Fruit fly (Drosophila melanogaster) whole organism, embryonic: ENCODE measurements around the gene RtcB.

ENCODE experiments used
- CG10431 ChIP-seq: fragments of 200-800 bp; sonication (Bioruptor generic); optimal IDR thresholded peaks from 3 replicates; lab custom pipeline; 2018; ENCODE audit warnings: missing biosample characterization, mild to moderate bottlenecking, missing genetic modification characterization
- CG13296 ChIP-seq: fragments of 200-800 bp; sonication (Bioruptor generic); optimal IDR thresholded peaks from 3 replicates; lab custom pipeline; 2018; ENCODE audit warnings: missing biosample characterization, mild to moderate bottlenecking, missing genetic modification characterization
- CG16779 ChIP-seq: fragments of 200-800 bp; sonication (Bioruptor generic); IDR thresholded peaks from 2 replicates; pipeline ENCODE4 v1.3.6; 2022; ENCODE audit warnings: missing biosample characterization, missing genetic modification characterization
- CG18011 ChIP-seq: fragments of 200-800 bp; sonication (Bioruptor generic); optimal IDR thresholded peaks from 2 replicates; lab custom pipeline; 2017; ENCODE audit warnings: missing biosample characterization, missing genetic modification characterization, mild to moderate bottlenecking, moderate library complexity, missing genotype
- CG2199 ChIP-seq: fragments of 200-800 bp; sonication (Bioruptor generic); IDR thresholded peaks from 3 replicates; pipeline ENCODE4 v1.3.6; 2022; ENCODE audit warnings: missing biosample characterization, missing genetic modification characterization
- CG31388 ChIP-seq: fragments of 200-800 bp; sonication (Bioruptor generic); optimal IDR thresholded peaks from 2 replicates; lab custom pipeline; 2016; ENCODE audit warnings: missing biosample characterization, missing genetic modification characterization
- CG3726 ChIP-seq: fragments of 200-800 bp; sonication (Bioruptor generic); IDR thresholded peaks from 3 replicates; pipeline ENCODE4, ENCODE4 v1.3.6; 2022; ENCODE audit warnings: missing biosample characterization, missing genetic modification characterization
- CG3847 ChIP-seq: fragments of 200-800 bp; sonication (Bioruptor generic); IDR thresholded peaks from 2 replicates; pipeline ENCODE4 v1.3.6; 2022; ENCODE audit warnings: missing biosample characterization, missing genetic modification characterization
- CG4424 ChIP-seq: fragments of 200-800 bp; sonication (Bioruptor generic); optimal IDR thresholded peaks from 3 replicates; lab custom pipeline; 2016; ENCODE audit warnings: missing biosample characterization, missing genetic modification characterization
- CG4854 ChIP-seq: fragments of 200-800 bp; sonication (Bioruptor generic); optimal IDR thresholded peaks from 2 replicates; lab custom pipeline; 2016; ENCODE audit warnings: missing biosample characterization, missing genetic modification characterization, inconsistent platforms
- CG5245 ChIP-seq: fragments of 200-800 bp; sonication (Bioruptor generic); optimal IDR thresholded peaks from 3 replicates; lab custom pipeline; 2016; ENCODE audit warnings: missing biosample characterization, missing genetic modification characterization
- CG6175 ChIP-seq: fragments of 200-800 bp; sonication (Bioruptor generic); IDR thresholded peaks from 3 replicates; pipeline ENCODE4 v1.3.6; 2022; ENCODE audit warnings: missing biosample characterization, missing genetic modification characterization
- CG6272 ChIP-seq: fragments of 200-800 bp; sonication (Bioruptor generic); IDR thresholded peaks from 2 replicates; pipeline ENCODE4 v1.3.6; 2022; ENCODE audit warnings: missing biosample characterization, missing genetic modification characterization
- CG6854 ChIP-seq: fragments of 200-800 bp; sonication (Bioruptor generic); optimal IDR thresholded peaks from 3 replicates; lab custom pipeline; 2017; ENCODE audit warnings: missing biosample characterization, mild to moderate bottlenecking, missing genetic modification characterization
- CG7786 ChIP-seq: fragments of 200-800 bp; sonication (Bioruptor generic); optimal IDR thresholded peaks from 2 replicates; lab custom pipeline; 2016; ENCODE audit warnings: missing biosample characterization, missing genetic modification characterization
- Dfd ChIP-seq, 2 experiments: fragments of >200 bp; optimal IDR thresholded peaks; 2 replicates each; lab custom pipeline; 2017; ENCODE audit warnings: missing biosample characterization in 2 of 2, missing genetic modification characterization in 2 of 2
- Doc3 ChIP-seq: fragments of 200-800 bp; sonication (Bioruptor generic); IDR thresholded peaks from 3 replicates; pipeline ENCODE4 v1.3.6; 2022; ENCODE audit warnings: missing biosample characterization, missing genetic modification characterization; ENCODE audit not compliant: partially characterized antibody
- HLH3B ChIP-seq: fragments of 200-800 bp; sonication (Bioruptor generic); IDR thresholded peaks from 2 replicates; pipeline ENCODE4 v1.3.6; 2022; ENCODE audit warnings: missing biosample characterization, missing genetic modification characterization
- Lim3 ChIP-seq: fragments of 200-800 bp; sonication (Bioruptor generic); IDR thresholded peaks from 2 replicates; pipeline ENCODE4 v1.3.6; 2022; ENCODE audit warnings: missing biosample characterization, missing genetic modification characterization
- Lpt ChIP-seq: fragments of >200 bp; optimal IDR thresholded peaks from 2 replicates; lab custom pipeline; 2018; ENCODE audit warnings: missing biosample characterization, missing genetic modification characterization
- MBD-R2 ChIP-seq: fragments of 200-800 bp; sonication (Bioruptor generic); IDR thresholded peaks from 2 replicates; pipeline ENCODE4 v1.3.6; 2022; ENCODE audit warnings: missing biosample characterization, missing genetic modification characterization
- PHDP ChIP-seq: fragments of 200-800 bp; sonication (Bioruptor generic); optimal IDR thresholded peaks from 3 replicates; lab custom pipeline; 2018; ENCODE audit warnings: missing biosample characterization, mild to moderate bottlenecking, missing genetic modification characterization, moderate library complexity
- Ssrp ChIP-seq: fragments of 200-800 bp; sonication (Bioruptor generic); optimal IDR thresholded peaks from 2 replicates; lab custom pipeline; 2018; ENCODE audit warnings: missing biosample characterization, mild to moderate bottlenecking, missing genetic modification characterization, moderate library complexity
- Xrp1 ChIP-seq: fragments of 200-800 bp; sonication (Bioruptor generic); IDR thresholded peaks from 2 replicates; pipeline ENCODE4 v1.3.6; 2022; ENCODE audit warnings: missing biosample characterization, missing genetic modification characterization
- bab2 ChIP-seq: fragments of 200-800 bp; sonication (Bioruptor generic); optimal IDR thresholded peaks from 2 replicates; lab custom pipeline; 2016; ENCODE audit warnings: missing biosample characterization, missing genetic modification characterization
- bowl ChIP-seq: fragments of 200-800 bp; sonication (Bioruptor generic); IDR thresholded peaks from 2 replicates; pipeline ENCODE4 v1.3.6; 2022; ENCODE audit warnings: missing biosample characterization, missing genetic modification characterization
- cas ChIP-seq: fragments of 200-800 bp; sonication (Bioruptor generic); IDR thresholded peaks from 2 replicates; pipeline ENCODE4 v1.3.6; 2022; ENCODE audit warnings: missing biosample characterization, missing genetic modification characterization
- chn ChIP-seq: fragments of 200-800 bp; sonication (Bioruptor generic); optimal IDR thresholded peaks from 2 replicates; lab custom pipeline; 2016; ENCODE audit warnings: missing biosample characterization, missing genetic modification characterization
- ci ChIP-seq: fragments of 200-800 bp; sonication (Bioruptor generic); IDR thresholded peaks from 3 replicates; pipeline ENCODE4 v1.3.6; 2022; ENCODE audit warnings: missing biosample characterization, missing genetic modification characterization
- dmrt99B ChIP-seq: fragments of 200-800 bp; sonication (Bioruptor generic); optimal IDR thresholded peaks from 2 replicates; lab custom pipeline; 2018; ENCODE audit warnings: missing biosample characterization, mild to moderate bottlenecking, missing genetic modification characterization, moderate library complexity
- en ChIP-seq: fragments of 200-800 bp; sonication (Bioruptor generic); optimal IDR thresholded peaks from 2 replicates; lab custom pipeline; 2016; ENCODE audit warnings: missing biosample characterization, missing genetic modification characterization
- ewg ChIP-seq: fragments of 200-800 bp; sonication (Bioruptor generic); optimal IDR thresholded peaks from 3 replicates; lab custom pipeline; 2017; ENCODE audit warnings: mild to moderate bottlenecking, missing biosample characterization, missing genetic modification reagents, missing genetic modification characterization
- fd102C ChIP-seq: fragments of 200-800 bp; sonication (Bioruptor generic); optimal IDR thresholded peaks from 2 replicates; lab custom pipeline; 2018; ENCODE audit warnings: missing biosample characterization, mild to moderate bottlenecking, missing genetic modification characterization, moderate library complexity
- fd96Cb ChIP-seq: fragments of 200-800 bp; sonication (Bioruptor generic); optimal IDR thresholded peaks from 2 replicates; lab custom pipeline; 2018; ENCODE audit warnings: missing biosample characterization, mild to moderate bottlenecking, missing genetic modification characterization, moderate library complexity
- gcm ChIP-seq: fragments of 200-800 bp; sonication (Bioruptor generic); optimal IDR thresholded peaks from 2 replicates; lab custom pipeline; 2019; ENCODE audit warnings: missing biosample characterization, mild to moderate bottlenecking, missing genetic modification characterization, moderate library complexity
- grn ChIP-seq: fragments of 200-800 bp; sonication (Bioruptor generic); optimal IDR thresholded peaks from 3 replicates; lab custom pipeline; 2017; ENCODE audit warnings: missing biosample characterization, missing genetic modification characterization
- gsb-n ChIP-seq: fragments of 200-800 bp; sonication (Bioruptor generic); optimal IDR thresholded peaks from 3 replicates; lab custom pipeline; 2018; ENCODE audit warnings: missing biosample characterization, mild to moderate bottlenecking, missing genetic modification characterization
- gt ChIP-seq: fragments of 200-800 bp; sonication (Bioruptor generic); IDR thresholded peaks from 2 replicates; pipeline ENCODE4 v1.3.6; 2022; ENCODE audit warnings: missing biosample characterization, missing genetic modification characterization
- klu ChIP-seq: fragments of 200-800 bp; sonication (Bioruptor generic); IDR thresholded peaks from 2 replicates; pipeline ENCODE4 v1.3.6; 2022; ENCODE audit warnings: missing biosample characterization, missing genetic modification characterization
- mirr ChIP-seq: fragments of 200-800 bp; sonication (Bioruptor generic); optimal IDR thresholded peaks from 3 replicates; lab custom pipeline; 2018; ENCODE audit warnings: missing biosample characterization, mild to moderate bottlenecking, missing genetic modification characterization
- odd ChIP-seq: fragments of 200-800 bp; sonication (Bioruptor generic); optimal IDR thresholded peaks from 2 replicates; lab custom pipeline; 2017; ENCODE audit warnings: missing biosample characterization, mild to moderate bottlenecking, missing genetic modification characterization
- org-1 ChIP-seq: fragments of 200-800 bp; sonication (Bioruptor generic); optimal IDR thresholded peaks from 2 replicates; lab custom pipeline; 2017; ENCODE audit warnings: missing biosample characterization, missing genetic modification characterization
- p53 ChIP-seq: fragments of 200-800 bp; sonication (Bioruptor generic); optimal IDR thresholded peaks from 2 replicates; lab custom pipeline; 2016; ENCODE audit warnings: missing biosample characterization, missing genetic modification characterization
- peb ChIP-seq: fragments of 200-800 bp; sonication (Bioruptor generic); IDR thresholded peaks from 2 replicates; pipeline ENCODE4 v1.3.6; 2022; ENCODE audit warnings: missing biosample characterization, missing genetic modification characterization
- pfk ChIP-seq: fragments of 200-800 bp; sonication (Bioruptor generic); optimal IDR thresholded peaks from 2 replicates; lab custom pipeline; 2018; ENCODE audit warnings: missing biosample characterization, mild to moderate bottlenecking, missing genetic modification characterization, moderate library complexity
- psq ChIP-seq: fragments of 200-800 bp; sonication (Bioruptor generic); optimal IDR thresholded peaks from 2 replicates; lab custom pipeline; 2017; ENCODE audit warnings: missing biosample characterization, missing genetic modification characterization
- run ChIP-seq: fragments of 200-800 bp; sonication (Bioruptor generic); optimal IDR thresholded peaks from 3 replicates; lab custom pipeline; 2018; ENCODE audit warnings: missing biosample characterization, mild to moderate bottlenecking, missing genetic modification characterization
- sens-2 ChIP-seq: fragments of 200-800 bp; sonication (Bioruptor generic); IDR thresholded peaks from 2 replicates; pipeline ENCODE4 v1.3.6; 2022; ENCODE audit warnings: missing biosample characterization, missing genetic modification characterization
- slbo ChIP-seq: fragments of 200-800 bp; sonication (Bioruptor generic); IDR thresholded peaks from 2 replicates; pipeline ENCODE4 v1.3.6; 2022; ENCODE audit warnings: missing biosample characterization, missing genetic modification characterization
- stwl ChIP-seq: fragments of 200-800 bp; sonication (Bioruptor generic); optimal IDR thresholded peaks from 3 replicates; lab custom pipeline; 2018; ENCODE audit warnings: missing biosample characterization, mild to moderate bottlenecking, missing genetic modification characterization, moderate library complexity
- unc-4 ChIP-seq: fragments of 200-800 bp; sonication (Bioruptor generic); IDR thresholded peaks from 2 replicates; pipeline ENCODE4 v1.3.6; 2022; ENCODE audit warnings: missing biosample characterization, missing genetic modification characterization; ENCODE audit not compliant: partially characterized antibody

Gene RtcB

dm6 chr2L:19423467-19424122 is 6.8 kb upstream of the RtcB start, which contains the start of the genes Alp12 and CG13085 (continued):
- TF ChIP-seq gcm (peak; percentile 99), CG4424 (GFP tag; lab: Kevin White, UChicago) (peak; percentile 98), CG3847 (GFP tag; lab: Robert Waterston, UW) (peak; percentile 97), Lim3 (GFP tag; lab: Robert Waterston, UW) (peak; percentile 91), peb (GFP tag; lab: Robert Waterston, UW) (peak; percentile 87), Xrp1 (GFP tag; lab: Robert Waterston, UW) (peak; percentile 97), p53 (GFP tag; lab: Kevin White, UChicago) (peak; percentile 86), CG6175 (peak; percentile 91), mirr (peak; percentile 94), HLH3B (peak; percentile 93), CG31388 (peak; percentile 91), stwl (tag; lab: Kevin White, UChicago) (peak; percentile 31), gt (GFP tag; lab: Robert Waterston, UW) (peak; percentile 90), grn (GFP tag; lab: Kevin White, UChicago) (peak; percentile 78), Ssrp (tag; lab: Kevin White, UChicago) (peak; percentile 98), CG18011 (peak; percentile 89), unc-4 (peak; percentile 44; the same call in 1 of the 2 replicates), klu (GFP tag; lab: Robert Waterston, UW) (peak; percentile 95), CG6854 (peak; percentile 98), CG7786 (GFP tag; lab: Kevin White, UChicago) (peak; percentile 92), org-1 (GFP tag; lab: Kevin White, UChicago) (peak; percentile 97), CG5245 (GFP tag; lab: Kevin White, UChicago) (peak; percentile 93), Dfd (GFP tag; optimal IDR thresholded peaks at IDR 0.05; lab: Kevin White, UChicago) (no peak), PHDP (peak; percentile 98), pfk (peak; percentile 56), Doc3 (GFP tag; lab: Robert Waterston, UW) (no peak), fd96Cb (tag; lab: Kevin White, UChicago) (peak; percentile 97), en (peak; percentile 87), Lpt (GFP tag; lab: Kevin White, UChicago) (no peak), CG3726 (GFP tag; lab: Robert Waterston, UW) (peak; percentile 92), CG2199 (GFP tag; lab: Robert Waterston, UW) (0 out of 3 replicates have a peak, but pooled peaks have one; percentile 86), odd (GFP tag; lab: Kevin White, UChicago) (peak; percentile 99), bowl (GFP tag; lab: Robert Waterston, UW) (peak; percentile 86), cas (GFP tag; lab: Robert Waterston, UW) (peak; percentile 82), bab2 (GFP tag; lab: Kevin White, UChicago) (peak; percentile 94), gsb-n (tag; lab: Kevin White, UChicago) (peak; percentile 96), psq (peak; percentile 85), ewg (GFP tag; lab: Kevin White, UChicago) (peak; percentile 96), slbo (peak; percentile 96), CG4854 (peak; percentile 91), sens-2 (GFP tag; lab: Robert Waterston, UW) (peak; percentile 77), CG16779 (GFP tag; lab: Robert Waterston, UW) (peak; percentile 51; the same call in 1 of the 2 replicates), fd102C (GFP tag; lab: Kevin White, UChicago) (peak; percentile 23), MBD-R2 (GFP tag; lab: Robert Waterston, UW) (peak; percentile 72), run (tag; lab: Kevin White, UChicago) (peak; percentile 98), chn (GFP tag; lab: Kevin White, UChicago) (peak; percentile 94), CG10431 (GFP tag; lab: Kevin White, UChicago) (peak; percentile 96), CG6272 (GFP tag; lab: Robert Waterston, UW) (peak; percentile 93), ci (GFP tag; lab: Robert Waterston, UW) (peak; percentile 93), dmrt99B (tag; lab: Kevin White, UChicago) (peak; percentile 99), CG13296 (GFP tag; lab: Kevin White, UChicago) (peak; percentile 99)
